Fruit fly (Drosophila melanogaster) whole organism: ENCODE data around the gene Marf.

Experiments
- CG8478 ChIP-seq: fragments of >200 bp; optimal IDR thresholded peaks from 2 replicates; lab custom pipeline; 2018; ENCODE audit warnings: inconsistent platforms
- Dll ChIP-seq: fragments of >200 bp; optimal IDR thresholded peaks from 2 replicates; lab custom pipeline; 2017
- pan ChIP-seq: fragments of >200 bp; optimal IDR thresholded peaks from 2 replicates; lab custom pipeline; 2017
- psq ChIP-seq: fragments of >200 bp; optimal IDR thresholded peaks from 2 replicates; lab custom pipeline; 2017
- usp ChIP-seq: fragments of >200 bp; optimal IDR thresholded peaks from 2 replicates; lab custom pipeline; 2017; ENCODE audit warnings: missing biosample characterization, missing genetic modification characterization, mixed read lengths

DNA sequence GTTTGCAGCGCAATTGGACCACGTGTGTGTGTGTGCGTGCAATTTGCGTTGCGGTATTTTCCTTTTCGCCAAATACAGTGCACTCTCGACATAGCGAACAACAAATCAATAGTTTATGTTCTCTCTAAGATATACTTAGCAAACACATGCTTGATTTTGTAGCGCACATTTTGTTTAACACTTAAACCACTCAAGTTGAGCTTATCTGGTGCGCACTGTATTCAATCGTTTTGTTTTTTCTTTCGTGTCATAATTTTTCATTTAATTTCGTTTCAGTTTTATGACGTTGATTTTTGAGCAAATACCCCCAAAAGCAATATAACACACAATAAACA, 575 bp downstream of the Marf start:
- TF ChIP-seq psq (lab: Kevin White, UChicago), result no peak
- no peak for TF ChIP-seq pan (lab: Kevin White, UChicago)
- no peak for TF ChIP-seq CG8478
- no peak for TF ChIP-seq usp (GFP tag; lab: Kevin White, UChicago)
- TF ChIP-seq Dll (lab: Kevin White, UChicago), result no peak
